Fruit fly (Drosophila melanogaster): ENCODE data around the gene mesh.

The mesh gene

dm6 chr3R:31215830-31216229 is 20.3 kb upstream of the mesh start, which contains the start of gene CG15561 (continued):
- TF ChIP-seq btn (GFP tag; optimal IDR thresholded peaks at IDR 0.05) = peak; percentile 50
- TF ChIP-seq cwo (GFP tag; optimal IDR thresholded peaks at IDR 0.05) = peak; percentile 95
- TF ChIP-seq ewg (GFP tag; optimal IDR thresholded peaks at IDR 0.05) = peak; percentile 20
- no peak for TF ChIP-seq CG17328 (GFP tag; IDR thresholded peaks at IDR 0.05)
- peak; percentile 2 for TF ChIP-seq pho (GFP tag; optimal IDR thresholded peaks at IDR 0.05)
- TF ChIP-seq CG11398 (GFP tag; optimal IDR thresholded peaks at IDR 0.05) = no peak
- peak; percentile 70 for TF ChIP-seq CG13624 (GFP tag; optimal IDR thresholded peaks at IDR 0.05)
- no peak for TF ChIP-seq gcm (GFP tag; optimal IDR thresholded peaks at IDR 0.05)
- TF ChIP-seq oc (tag; optimal IDR thresholded peaks at IDR 0.05) = no peak
- no peak for TF ChIP-seq CG9932 (GFP tag; IDR thresholded peaks at IDR 0.05)
- peak; percentile 9 for TF ChIP-seq CG12942 (GFP tag; optimal IDR thresholded peaks at IDR 0.05)
- no peak for TF ChIP-seq Hr39 (optimal IDR thresholded peaks at IDR 0.05)
- TF ChIP-seq YL-1 (GFP tag; optimal IDR thresholded peaks at IDR 0.05) = peak; percentile 96
- peak; percentile 26 for TF ChIP-seq Antp (GFP tag; optimal IDR thresholded peaks at IDR 0.05)
- no peak for TF ChIP-seq sc (optimal IDR thresholded peaks at IDR 0.05)
- TF ChIP-seq sc (GFP tag; optimal IDR thresholded peaks at IDR 0.05) = peak; percentile 25
- TF ChIP-seq tgo (GFP tag; IDR thresholded peaks at IDR 0.05) = no peak
- TF ChIP-seq crc (GFP tag; optimal IDR thresholded peaks at IDR 0.05) = no peak
- no peak for TF ChIP-seq Dip2 (GFP tag; IDR thresholded peaks at IDR 0.05)
- no peak for TF ChIP-seq CG1647 (GFP tag; optimal IDR thresholded peaks at IDR 0.05)
- no peak for TF ChIP-seq grn (GFP tag; optimal IDR thresholded peaks at IDR 0.05)
- no peak for TF ChIP-seq CG6683 (GFP tag; optimal IDR thresholded peaks at IDR 0.05)
- no peak for TF ChIP-seq Trl (optimal IDR thresholded peaks at IDR 0.05)
- TF ChIP-seq Trl (GFP tag; optimal IDR thresholded peaks at IDR 0.05) = peak; percentile 32
- peak; percentile 48 for TF ChIP-seq CG9609 (GFP tag; optimal IDR thresholded peaks at IDR 0.05)
- peak; percentile 30 for TF ChIP-seq az2 (GFP tag; optimal IDR thresholded peaks at IDR 0.05)
- TF ChIP-seq sob (GFP tag; IDR thresholded peaks at IDR 0.05) = no peak
- TF ChIP-seq CG13424 (tag; optimal IDR thresholded peaks at IDR 0.05) = peak; percentile 57
- TF ChIP-seq CG17612 (GFP tag; IDR thresholded peaks at IDR 0.05) = no peak
- TF ChIP-seq tio (GFP tag; optimal IDR thresholded peaks at IDR 0.05) = no peak
- TF ChIP-seq CG8290 (GFP tag; optimal IDR thresholded peaks at IDR 0.05) = no peak
- no peak for TF ChIP-seq CG8290 (tag; optimal IDR thresholded peaks at IDR 0.05)
- peak; percentile 77 for TF ChIP-seq NfI (GFP tag; optimal IDR thresholded peaks at IDR 0.05)
- no peak for TF ChIP-seq CG12104 (GFP tag; optimal IDR thresholded peaks at IDR 0.05)
- TF ChIP-seq Dip3 (GFP tag; optimal IDR thresholded peaks at IDR 0.05) = no peak
- no peak for TF ChIP-seq CG14667 (GFP tag; IDR thresholded peaks at IDR 0.05)
- peak; percentile 66 for TF ChIP-seq CG33557 (GFP tag; optimal IDR thresholded peaks at IDR 0.05)
- no peak for TF ChIP-seq CG7372 (GFP tag; IDR thresholded peaks at IDR 0.05)
- peak; percentile 91 for TF ChIP-seq Ets65A (GFP tag)
- TF ChIP-seq CG14710 (tag; optimal IDR thresholded peaks at IDR 0.05) = peak; percentile 51
- TF ChIP-seq Hsf (GFP tag; optimal IDR thresholded peaks at IDR 0.05) = peak; percentile 30
- no peak for TF ChIP-seq ara (GFP tag; IDR thresholded peaks at IDR 0.05)
- TF ChIP-seq nom (GFP tag; optimal IDR thresholded peaks at IDR 0.05) = peak; percentile 43
- no peak for TF ChIP-seq CG32767 (GFP tag; IDR thresholded peaks at IDR 0.05)
- TF ChIP-seq fd64A (GFP tag; optimal IDR thresholded peaks at IDR 0.05) = peak; percentile 60
- TF ChIP-seq CG4424 (GFP tag; optimal IDR thresholded peaks at IDR 0.05) = no peak
- TF ChIP-seq nerfin-2 (GFP tag; IDR thresholded peaks at IDR 0.05; ENCODE audit: partially characterized antibody) = no peak
- TF ChIP-seq Dek (tag; optimal IDR thresholded peaks at IDR 0.05) = no peak
- TF ChIP-seq CG12219 (GFP tag; optimal IDR thresholded peaks at IDR 0.05) = no peak
- no peak for TF ChIP-seq mld (GFP tag; IDR thresholded peaks at IDR 0.05; ENCODE audit: partially characterized antibody)
- TF ChIP-seq CG12299 (tag; optimal IDR thresholded peaks at IDR 0.05) = no peak
- TF ChIP-seq pfk (GFP tag; optimal IDR thresholded peaks at IDR 0.05) = peak; percentile 66
- no peak for TF ChIP-seq wor (GFP tag; IDR thresholded peaks at IDR 0.05)
- no peak for TF ChIP-seq Opbp (GFP tag; IDR thresholded peaks at IDR 0.05; ENCODE audit: partially characterized antibody)
